Worm (Caenorhabditis elegans): ENCODE data around the gene Y40A1A.2.

- TF ChIP-seq ZK546.5 (tag; optimal IDR thresholded peaks at IDR 0.05) (no peak), ztf-11 (tag; optimal IDR thresholded peaks at IDR 0.05) (no peak), snpc-4 (tag; optimal IDR thresholded peaks at IDR 0.05) (no peak), ama-1 (optimal IDR thresholded peaks at IDR 0.05) (no peak), unc-62 (GFP tag; optimal IDR thresholded peaks at IDR 0.05) (no peak), ceh-82 (tag; optimal IDR thresholded peaks at IDR 0.05) (no peak)
Observed at ce11 chrX:2012491-2013201, 22.1 kb downstream of the Y40A1A.2 start, which contains the start of gene Y102A11A.9.

All from whole organism, L3 larva.